Worm (Caenorhabditis elegans) whole organism, L2 larva: ENCODE measurements around the gene sly-1.

Source experiments
- Y55F3AM.14 ChIP-seq: fragments of 200-800 bp; sonication (Bioruptor generic); optimal IDR thresholded peaks from 2 replicates; lab custom pipeline; 2018; ENCODE audit warnings: mild to moderate bottlenecking, missing genetic modification characterization, missing compliant biosample characterization
- aly-2 ChIP-seq: fragments of 150-350 bp; optimal IDR thresholded peaks from 2 replicates; lab custom pipeline; 2014; ENCODE audit warnings: missing biosample characterization, missing genetic modification characterization
- ceh-16 ChIP-seq: fragments of 150-350 bp; optimal IDR thresholded peaks from 2 replicates; lab custom pipeline; 2014; ENCODE audit warnings: missing biosample characterization, missing genetic modification characterization
- dmd-4 ChIP-seq: sonication (generic microtip); optimal IDR thresholded peaks from 2 replicates; lab custom pipeline; 2017; ENCODE audit warnings: missing biosample characterization, missing genetic modification characterization
- mab-5 ChIP-seq: fragments of 150-350 bp; optimal IDR thresholded peaks from 2 replicates; lab custom pipeline; 2014; ENCODE audit warnings: missing biosample characterization, missing genetic modification characterization
- nhr-12 ChIP-seq: fragments of 150-350 bp; optimal IDR thresholded peaks from 2 replicates; lab custom pipeline; 2014; ENCODE audit warnings: missing biosample characterization, missing genetic modification characterization
- nhr-25 ChIP-seq: fragments of 150-350 bp; sonication (generic microtip); optimal IDR thresholded peaks from 3 replicates; lab custom pipeline; 2014; ENCODE audit warnings: missing biosample characterization, missing genetic modification characterization
- skn-1 ChIP-seq: sonication (generic microtip); optimal IDR thresholded peaks from 2 replicates; lab custom pipeline; 2017; ENCODE audit warnings: missing biosample characterization, missing genetic modification characterization
- zag-1 ChIP-seq: fragments of 150-350 bp; optimal IDR thresholded peaks from 2 replicates; lab custom pipeline; 2014; ENCODE audit warnings: missing biosample characterization, missing genetic modification characterization

ce11 chrIII:10505182-10505581, 1.7 kb upstream of the sly-1 start, which contains the start of the genes taf-11.3 and urm-1:
- TF ChIP-seq aly-2, result no peak
- TF ChIP-seq Y55F3AM.14 (GFP tag; lab: Kevin White, UChicago), result no peak
- peak; percentile 36 for TF ChIP-seq ceh-16 (tag; lab: Kevin White, UChicago)
- no peak for TF ChIP-seq nhr-12 (tag; lab: Kevin White, UChicago)
- TF ChIP-seq dmd-4 (tag; lab: Kevin White, UChicago), result no peak
- no peak for TF ChIP-seq skn-1
- TF ChIP-seq nhr-25, result peak; percentile 71
- peak; percentile 3 for TF ChIP-seq zag-1 (tag; lab: Kevin White, UChicago)
- TF ChIP-seq mab-5, result peak; percentile 65
